Worm (Caenorhabditis elegans) whole organism, midembryonic: ENCODE measurements around the gene F38B7.2.

Source experiments
- T22C8.4 ChIP-seq: fragments of 200-800 bp; sonication (Bioruptor generic); IDR thresholded peaks from 2 replicates; pipeline ENCODE4 v1.3.6; 2022; ENCODE audit warnings: missing genetic modification characterization, missing compliant biosample characterization
- cog-1 ChIP-seq: sonication (generic microtip); optimal IDR thresholded peaks from 2 replicates; lab custom pipeline; 2016; ENCODE audit warnings: missing genetic modification characterization, missing compliant biosample characterization
- flt-1 ChIP-seq: fragments of 200-800 bp; sonication (Bioruptor generic); IDR thresholded peaks from 2 replicates; pipeline ENCODE4 v1.3.6; 2022; ENCODE audit warnings: missing genetic modification characterization, missing compliant biosample characterization
- klf-2 ChIP-seq: fragments of 200-800 bp; sonication (Bioruptor generic); conservative IDR thresholded peaks from 2 replicates; pipeline ENCODE4 v1.3.6; 2022; ENCODE audit warnings: missing genetic modification reagents, missing genetic modification characterization, missing compliant biosample characterization
- tab-1 ChIP-seq: fragments of 200-800 bp; sonication (Bioruptor generic); IDR thresholded peaks from 2 replicates; pipeline ENCODE4 v1.3.6; 2022; ENCODE audit warnings: missing genetic modification characterization, missing compliant biosample characterization
- ztf-23 ChIP-seq: fragments of 200-800 bp; sonication (Bioruptor generic); IDR thresholded peaks from 2 replicates; pipeline ENCODE4 v1.3.6; 2022; ENCODE audit warnings: missing genetic modification reagents, missing genetic modification characterization, missing compliant biosample characterization
- ztf-29 ChIP-seq: fragments of 200-800 bp; sonication (Bioruptor generic); IDR thresholded peaks from 2 replicates; pipeline ENCODE4 v1.3.6; 2022; ENCODE audit warnings: missing genetic modification reagents, missing genetic modification characterization, missing compliant biosample characterization

ce11 chrV:11585122-11585521, 41.4 kb downstream of the F38B7.2 start:
- TF ChIP-seq T22C8.4 (GFP tag; lab: Robert Waterston, UW), result no peak
- TF ChIP-seq klf-2 (GFP tag; lab: Robert Waterston, UW), result no peak
- TF ChIP-seq flt-1 (GFP tag; lab: Robert Waterston, UW), result no peak
- no peak for TF ChIP-seq ztf-29 (GFP tag; lab: Robert Waterston, UW)
- no peak for TF ChIP-seq cog-1 (tag; lab: Kevin White, UChicago)
- no peak for TF ChIP-seq tab-1
- no peak for TF ChIP-seq ztf-23 (GFP tag; lab: Robert Waterston, UW)
